Fruit fly (Drosophila melanogaster): ENCODE data around the gene CG34263.

Gene CG34263

DNA sequence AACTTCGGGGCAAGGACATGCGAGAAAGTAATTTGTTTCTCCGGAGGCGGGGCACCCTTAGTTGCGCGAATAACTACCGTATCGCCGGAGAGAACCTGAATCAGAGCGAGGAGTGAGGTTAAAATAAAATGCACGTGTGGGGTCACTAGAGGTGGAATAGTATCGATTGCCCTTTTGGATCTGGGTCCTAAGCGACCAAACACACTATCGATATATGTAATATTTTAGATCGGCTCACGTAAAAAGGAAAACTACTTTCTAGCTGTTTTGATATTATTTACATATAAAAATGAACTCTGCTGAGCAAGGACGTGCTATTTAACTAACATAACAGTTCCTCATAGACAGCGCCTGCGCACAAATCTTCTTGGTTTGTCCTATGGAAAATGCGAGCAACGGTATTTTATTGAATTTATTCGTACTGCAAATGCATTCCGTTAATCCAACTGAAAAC lies 3.0 kb downstream of the CG34263 start (continued):
- TF ChIP-seq CG12299 (tag; optimal IDR thresholded peaks at IDR 0.05) (peak; percentile 2), CG8290 (GFP tag; optimal IDR thresholded peaks at IDR 0.05) (no peak), CG8290 (tag; optimal IDR thresholded peaks at IDR 0.05) (peak in 1 of 2 experiments; percentile 51), chinmo (GFP tag; IDR thresholded peaks at IDR 0.05; ENCODE audit: partially characterized antibody) (peak; percentile 96), Adf1 (GFP tag; IDR thresholded peaks at IDR 0.05) (0 out of 2 replicates have a peak, but pooled peaks have one; percentile 7), CG17829 (tag; optimal IDR thresholded peaks at IDR 0.05) (peak; percentile 7), CG6654 (GFP tag; optimal IDR thresholded peaks at IDR 0.05) (no peak), crp (GFP tag; optimal IDR thresholded peaks at IDR 0.05) (peak in 1 of 2 experiments; percentile 37), CG6175 (GFP tag; IDR thresholded peaks at IDR 0.05) (no peak), pzg (GFP tag; optimal IDR thresholded peaks at IDR 0.05) (peak; percentile 69), HLH3B (GFP tag; IDR thresholded peaks at IDR 0.05) (no peak), CG12659 (GFP tag; optimal IDR thresholded peaks at IDR 0.05) (peak; percentile 34), CG1233 (GFP tag; optimal IDR thresholded peaks at IDR 0.05) (peak; percentile 6), onecut (GFP tag; IDR thresholded peaks at IDR 0.05) (peak; percentile 19; the same call in 1 of the 2 replicates), kni (GFP tag; optimal IDR thresholded peaks at IDR 0.05) (peak; percentile 1), ato (GFP tag; IDR thresholded peaks at IDR 0.05; ENCODE audit: partially characterized antibody) (peak; percentile 77), Dref (GFP tag; IDR thresholded peaks at IDR 0.05) (peak; percentile 87)

- TF ChIP-seq sens (GFP tag) (peak; percentile 95), CG34422 (GFP tag; IDR thresholded peaks at IDR 0.05) (peak; percentile 82), CG18476 (GFP tag; optimal IDR thresholded peaks at IDR 0.05) (peak; percentile 43), NC2α (GFP tag; optimal IDR thresholded peaks at IDR 0.05) (peak; percentile 61), cwo (GFP tag; optimal IDR thresholded peaks at IDR 0.05) (peak; percentile 10), MTF-1 (GFP tag; optimal IDR thresholded peaks at IDR 0.05; ENCODE audit: borderline replicate concordance) (peak; percentile 39), sna (GFP tag; IDR thresholded peaks at IDR 0.05; ENCODE audit: partially characterized antibody) (peak; percentile 85), ci (GFP tag; IDR thresholded peaks at IDR 0.05) (peak; percentile 87), ttk (GFP tag; IDR thresholded peaks at IDR 0.05) (peak; percentile 60), CG43689 (GFP tag; IDR thresholded peaks at IDR 0.05) (no peak), Side (GFP tag; optimal IDR thresholded peaks at IDR 0.05) (peak; percentile 78), Hr51 (GFP tag; optimal IDR thresholded peaks at IDR 0.05) (peak in 1 of 2 experiments; percentile 82), so (GFP tag; IDR thresholded peaks at IDR 0.05) (peak; percentile 73; the same call in 2 of the 3 replicates), zf30C (GFP tag; optimal IDR thresholded peaks at IDR 0.05) (no peak), CG6683 (GFP tag; optimal IDR thresholded peaks at IDR 0.05) (peak; percentile 6), Dll (GFP tag; IDR thresholded peaks at IDR 0.05; ENCODE audit: partially characterized antibody) (peak; percentile 96), CG12659 (GFP tag; optimal IDR thresholded peaks at IDR 0.05) (peak; percentile 94), CG11247 (GFP tag; IDR thresholded peaks at IDR 0.05) (peak; percentile 80), tx (GFP tag; optimal IDR thresholded peaks at IDR 0.05) (peak; percentile 84), emc (GFP tag; optimal IDR thresholded peaks at IDR 0.05) (peak; percentile 25), CG6689 (GFP tag; IDR thresholded peaks at IDR 0.05) (peak; percentile 40; the same call in 1 of the 2 replicates), CG15601 (tag; optimal IDR thresholded peaks at IDR 0.05) (peak; percentile 71), CG6272 (GFP tag; IDR thresholded peaks at IDR 0.05) (peak; percentile 77), cad (GFP tag; optimal IDR thresholded peaks at IDR 0.05) (no peak), CG8281 (tag; optimal IDR thresholded peaks at IDR 0.05) (no peak), CG14667 (GFP tag; IDR thresholded peaks at IDR 0.05) (no peak), CG17568 (GFP tag; optimal IDR thresholded peaks at IDR 0.05) (no peak), CG1832 (GFP tag; optimal IDR thresholded peaks at IDR 0.05) (no peak), psq (GFP tag; optimal IDR thresholded peaks at IDR 0.05) (peak; percentile 28), CG12236 (GFP tag; optimal IDR thresholded peaks at IDR 0.05) (peak; percentile 45), Fer2 (tag; optimal IDR thresholded peaks at IDR 0.05) (peak; percentile 57), Ets97D (GFP tag; optimal IDR thresholded peaks at IDR 0.05) (peak; percentile 93)
Measured at dm6 chr3L:257618-258475, 7.9 kb downstream of the CG34263 start, which contains the start of the genes DIP2 and wac. TSS of gene DIP2 (minus strand) at chr3L:257954. TSS of gene wac (plus strand) at chr3L:258176.

Data from whole organism, embryonic.